Fruit fly (Drosophila melanogaster): ENCODE results near the gene CG16711.

CG16711 gene

DNA sequence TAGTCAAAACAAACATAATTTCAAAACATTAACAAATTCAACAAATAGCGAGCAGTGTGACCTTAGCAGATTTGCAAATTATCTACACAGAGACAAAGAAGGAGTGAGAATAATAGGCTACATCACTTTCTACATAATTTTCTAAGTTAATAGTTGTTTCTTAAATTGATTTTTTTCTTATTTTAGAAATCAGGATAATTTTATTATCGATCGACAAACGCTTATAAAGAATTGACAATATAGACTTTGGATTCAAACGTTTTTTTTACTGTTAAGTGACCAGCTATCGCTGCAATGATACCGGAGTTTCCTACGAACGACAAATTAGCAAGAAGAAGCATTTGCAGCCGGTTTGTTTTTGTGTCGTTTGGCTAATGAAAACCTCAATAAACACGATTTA is 19.0 kb downstream of the CG16711 start, which contains the start of the genes nbs and defl (continued):
- no peak for TF ChIP-seq unpg (GFP tag; optimal IDR thresholded peaks at IDR 0.05)
- no peak for TF ChIP-seq CG5180 (GFP tag; optimal IDR thresholded peaks at IDR 0.05)
- TF ChIP-seq CG11093 (GFP tag; IDR thresholded peaks at IDR 0.05): peak; percentile 66; the same call in 1 of the 3 replicates
- TF ChIP-seq Nf-YB (GFP tag; optimal IDR thresholded peaks at IDR 0.05): no peak
- peak; percentile 52 for TF ChIP-seq CG16813 (GFP tag; IDR thresholded peaks at IDR 0.05; ENCODE audit: partially characterized antibody)
- TF ChIP-seq CG15696 (tag; optimal IDR thresholded peaks at IDR 0.05): peak; percentile 66
- no peak for TF ChIP-seq bowl (GFP tag; IDR thresholded peaks at IDR 0.05)
- TF ChIP-seq CG14710 (tag; optimal IDR thresholded peaks at IDR 0.05): peak; percentile 73
- peak; percentile 6 for TF ChIP-seq CG3163 (GFP tag; optimal IDR thresholded peaks at IDR 0.05)
- no peak for TF ChIP-seq CG43689 (GFP tag; IDR thresholded peaks at IDR 0.05)
- peak; percentile 38 for TF ChIP-seq CG34376 (GFP tag; optimal IDR thresholded peaks at IDR 0.05)
- TF ChIP-seq ERR (GFP tag; optimal IDR thresholded peaks at IDR 0.05): no peak
- peak; percentile 33 for TF ChIP-seq Dp (GFP tag; optimal IDR thresholded peaks at IDR 0.05)
- TF ChIP-seq CG4404 (GFP tag; IDR thresholded peaks at IDR 0.05): peak; percentile 69
- TF ChIP-seq CG30403 (GFP tag; optimal IDR thresholded peaks at IDR 0.05): peak; percentile 78
- TF ChIP-seq pan (optimal IDR thresholded peaks at IDR 0.05): no peak
- TF ChIP-seq pan (GFP tag; optimal IDR thresholded peaks at IDR 0.05 in 1 of 2, IDR thresholded peaks at IDR 0.05 in 1 of 2): peak in 1 of 2 experiments; percentile 79
- TF ChIP-seq wor (GFP tag; IDR thresholded peaks at IDR 0.05): no peak
- no peak for TF ChIP-seq CG13894 (tag; optimal IDR thresholded peaks at IDR 0.05)
- TF ChIP-seq fd3F (GFP tag; optimal IDR thresholded peaks at IDR 0.05): peak; percentile 49
- TF ChIP-seq Side (GFP tag; optimal IDR thresholded peaks at IDR 0.05): peak; percentile 75
- TF ChIP-seq Adf1 (GFP tag; IDR thresholded peaks at IDR 0.05): no peak
- TF ChIP-seq tgo (GFP tag; IDR thresholded peaks at IDR 0.05): peak; percentile 72; the same call in 2 of the 3 replicates
- TF ChIP-seq schlank (tag; optimal IDR thresholded peaks at IDR 0.05): no peak
- TF ChIP-seq chm (GFP tag; IDR thresholded peaks at IDR 0.05): no peak
- peak; percentile 33; the same call in 1 of the 2 replicates for TF ChIP-seq CG1024 (GFP tag; IDR thresholded peaks at IDR 0.05)
- TF ChIP-seq CG17912 (GFP tag; optimal IDR thresholded peaks at IDR 0.05): no peak
- peak; percentile 76 for TF ChIP-seq Xrp1 (GFP tag; IDR thresholded peaks at IDR 0.05)
- no peak for TF ChIP-seq CG1233 (GFP tag; optimal IDR thresholded peaks at IDR 0.05)
- peak; percentile 83 for TF ChIP-seq CG32532 (GFP tag; IDR thresholded peaks at IDR 0.05)
- no peak for TF ChIP-seq CG2129 (GFP tag; IDR thresholded peaks at IDR 0.05; ENCODE audit: partially characterized antibody)
- TF ChIP-seq CG10654 (GFP tag; optimal IDR thresholded peaks at IDR 0.05): peak; percentile 50
- TF ChIP-seq CG8359 (GFP tag; optimal IDR thresholded peaks at IDR 0.05; ENCODE audit: borderline replicate concordance): no peak
- peak; percentile 70 for TF ChIP-seq CG8290 (GFP tag; optimal IDR thresholded peaks at IDR 0.05)
- no peak for TF ChIP-seq CG8290 (tag; optimal IDR thresholded peaks at IDR 0.05)
- TF ChIP-seq CG14050 (GFP tag; IDR thresholded peaks at IDR 0.05): peak; percentile 43; the same call in 1 of the 3 replicates
- TF ChIP-seq Sry-β (GFP tag; optimal IDR thresholded peaks at IDR 0.05): peak; percentile 29
- TF ChIP-seq ind (GFP tag; optimal IDR thresholded peaks at IDR 0.05): peak; percentile 75
- TF ChIP-seq nerfin-1 (tag; optimal IDR thresholded peaks at IDR 0.05): peak; percentile 45
- TF ChIP-seq pum (GFP tag; optimal IDR thresholded peaks at IDR 0.05): peak; percentile 61
- peak; percentile 32 for TF ChIP-seq maf-S (GFP tag; optimal IDR thresholded peaks at IDR 0.05)
- no peak for TF ChIP-seq CG11504 (tag; optimal IDR thresholded peaks at IDR 0.05)
- peak; percentile 46 for TF ChIP-seq CG13123 (GFP tag; optimal IDR thresholded peaks at IDR 0.05)
- no peak for TF ChIP-seq gem (tag; optimal IDR thresholded peaks at IDR 0.05)
- no peak for TF ChIP-seq Kr (GFP tag; optimal IDR thresholded peaks at IDR 0.05)
- no peak for TF ChIP-seq CG5953 (GFP tag; IDR thresholded peaks at IDR 0.05)
- no peak for TF ChIP-seq CG2875 (GFP tag; optimal IDR thresholded peaks at IDR 0.05)
- no peak for TF ChIP-seq toy (GFP tag; IDR thresholded peaks at IDR 0.05)
- TF ChIP-seq Awh (GFP tag; IDR thresholded peaks at IDR 0.05): no peak; the same call in 1 of the 2 replicates
- TF ChIP-seq ken (GFP tag; IDR thresholded peaks at IDR 0.05): no peak
- peak; percentile 50 for TF ChIP-seq Sin3A (optimal IDR thresholded peaks at IDR 0.05)
- TF ChIP-seq CG6854 (GFP tag; optimal IDR thresholded peaks at IDR 0.05): no peak

Measured in whole organism, embryonic.